Worm (Caenorhabditis elegans) whole organism, late embryonic: Measurements from ENCODE around the gene C39B5.2.

Experiments used
- T23F11.4 ChIP-seq: fragments of 200-800 bp; sonication (Bioruptor generic); optimal IDR thresholded peaks from 2 replicates; lab custom pipeline; 2018; ENCODE audit warnings: mild to moderate bottlenecking, missing genetic modification characterization, missing compliant biosample characterization
- ceh-31 ChIP-seq: sonication (generic microtip); optimal IDR thresholded peaks from 2 replicates; lab custom pipeline; 2016; ENCODE audit warnings: missing genetic modification characterization, missing compliant biosample characterization
- ceh-48 ChIP-seq: sonication (generic microtip); optimal IDR thresholded peaks from 2 replicates; lab custom pipeline; 2016; ENCODE audit warnings: missing genetic modification characterization, inconsistent platforms, missing compliant biosample characterization
- che-1 ChIP-seq: sonication (generic microtip); optimal IDR thresholded peaks from 2 replicates; lab custom pipeline; 2016; ENCODE audit warnings: mild to moderate bottlenecking, missing genetic modification characterization, missing compliant biosample characterization
- dve-1 ChIP-seq: sonication (generic microtip); optimal IDR thresholded peaks from 2 replicates; lab custom pipeline; 2017; ENCODE audit warnings: antibody characterized with exemption, mild to moderate bottlenecking, missing genetic modification characterization, missing compliant biosample characterization
- elt-2 ChIP-seq: sonication (generic microtip); optimal IDR thresholded peaks from 2 replicates; lab custom pipeline; 2016; ENCODE audit warnings: missing genetic modification reagents, missing genetic modification characterization, missing compliant biosample characterization
- elt-4 ChIP-seq: sonication (generic microtip); optimal IDR thresholded peaks from 2 replicates; lab custom pipeline; 2016; ENCODE audit warnings: missing genetic modification characterization, missing compliant biosample characterization
- pros-1 ChIP-seq: fragments of 150-350 bp; optimal IDR thresholded peaks from 2 replicates; lab custom pipeline; 2014; ENCODE audit warnings: missing biosample characterization, missing genetic modification reagents, missing genetic modification characterization
- sox-4 ChIP-seq: sonication (generic microtip); optimal IDR thresholded peaks from 2 replicates; lab custom pipeline; 2017; ENCODE audit warnings: mild to moderate bottlenecking, missing genetic modification characterization, inconsistent platforms, missing compliant biosample characterization

The C39B5.2 gene

ce11 chrIII:2281975-2282957 lies 47.6 kb downstream of the C39B5.2 start, which contains the start of gene Y54F10BM.3:
Gene Y54F10BM.3 (plus strand): TSS chrIII:2282025.
- TF ChIP-seq dve-1 (no peak), sox-4 (no peak), ceh-31 (tag; lab: Kevin White, UChicago) (no peak), elt-2 (tag; lab: Kevin White, UChicago) (no peak), che-1 (tag; lab: Kevin White, UChicago) (peak; percentile 6), pros-1 (tag; lab: Kevin White, UChicago) (no peak), ceh-48 (tag; lab: Kevin White, UChicago) (peak; percentile 98), T23F11.4 (GFP tag; lab: Kevin White, UChicago) (no peak)

ce11 chrIII:2283341-2283847 lies 48.7 kb downstream of the C39B5.2 start:
- TF ChIP-seq elt-4 (no peak), ceh-48 (tag; lab: Kevin White, UChicago) (peak; percentile 92)
